Fruit fly (Drosophila melanogaster): Measurements from ENCODE around the gene Tcs6.

The Tcs6 gene

DNA sequence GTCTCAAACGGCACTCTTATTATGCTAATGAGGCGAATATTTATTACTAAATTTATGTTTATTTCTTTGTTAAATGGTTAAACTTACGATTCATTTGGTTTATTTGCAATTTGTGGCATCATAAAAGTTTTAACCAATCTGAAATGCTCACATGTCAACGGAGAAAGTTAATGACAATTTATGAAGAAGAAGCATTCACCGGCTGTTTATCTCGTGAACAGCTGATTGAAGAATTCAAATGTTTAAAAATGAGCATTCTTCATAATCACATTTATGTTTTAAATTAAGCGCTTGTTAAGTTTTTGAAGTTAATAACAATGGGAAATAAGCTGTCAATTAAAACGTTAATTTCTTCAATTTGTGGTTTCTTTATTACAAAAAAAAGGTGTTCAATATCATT, at the start of gene Tcs6, which contains the start of gene PIG-P:
Gene Tcs6, minus strand, starts transcription at position 158 of the 400 bp plus-strand sequence.
Gene PIG-P, minus strand, starts transcription at position 158 of the 400 bp plus-strand sequence.
- TF ChIP-seq CG8478 (optimal IDR thresholded peaks at IDR 0.05) (no peak), CTCF (optimal IDR thresholded peaks at IDR 0.05) (no peak)

dm6 chr3R:26106595-26107152, 48.7 kb upstream of the Tcs6 start, which contains the start of gene Cipc:
TSS of gene Cipc (plus strand) at chr3R:26106868.
- no peak for TF ChIP-seq CTCF (optimal IDR thresholded peaks at IDR 0.05)
- TF ChIP-seq CG8478 (optimal IDR thresholded peaks at IDR 0.05): no peak

DNA sequence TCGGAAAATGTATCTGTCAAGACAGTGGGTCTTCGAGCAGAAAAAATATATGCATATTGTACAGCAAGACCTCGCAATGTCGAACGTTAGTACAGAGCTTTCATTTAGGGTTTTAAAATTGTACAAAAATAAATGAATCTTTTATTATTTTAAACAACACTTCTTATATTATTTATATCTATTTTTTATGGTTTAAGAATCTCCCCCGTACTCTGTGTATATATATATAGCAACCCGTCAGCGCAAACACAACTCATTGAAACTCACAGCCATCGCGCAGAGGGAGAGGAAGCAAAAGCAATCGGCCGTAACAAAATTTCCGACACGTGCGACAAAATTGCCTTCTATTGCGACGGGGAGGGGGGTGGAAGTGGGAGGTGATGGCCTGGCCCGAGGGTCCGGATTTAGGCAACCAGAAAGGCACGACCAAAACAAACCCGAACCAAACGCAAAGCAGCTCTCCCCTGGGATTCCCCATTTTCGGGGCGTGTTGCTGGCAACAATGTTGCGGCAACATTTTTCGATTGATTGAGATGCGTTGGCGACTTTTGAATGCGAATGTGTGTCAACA, 48.0 kb upstream of the Tcs6 start:
- TF ChIP-seq CG8478 (optimal IDR thresholded peaks at IDR 0.05) (no peak), CTCF (optimal IDR thresholded peaks at IDR 0.05) (no peak)

DNA sequence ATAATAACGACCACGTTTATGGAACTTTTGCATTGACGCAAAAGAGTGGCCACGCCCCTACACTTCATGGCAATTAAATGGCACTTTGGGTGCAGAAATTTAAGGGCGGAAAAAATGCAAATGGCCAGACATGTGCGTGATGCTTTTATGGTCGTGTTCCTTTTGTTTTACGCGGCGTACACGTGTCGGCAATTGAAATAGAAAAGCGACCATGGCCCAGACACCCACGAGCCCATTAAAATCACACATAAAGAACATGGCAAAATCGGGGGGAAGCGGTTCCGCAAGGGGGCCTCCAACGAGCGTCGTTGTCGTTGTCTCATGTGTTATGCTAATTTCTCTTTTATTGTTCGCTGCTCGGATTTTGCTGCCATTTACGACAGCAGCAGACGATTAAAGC, 47.4 kb upstream of the Tcs6 start:
- TF ChIP-seq CG8478 (optimal IDR thresholded peaks at IDR 0.05) (no peak), CTCF (optimal IDR thresholded peaks at IDR 0.05) (no peak)

dm6 chr3R:26105141-26105403, 47.0 kb upstream of the Tcs6 start:
- TF ChIP-seq CG8478 (optimal IDR thresholded peaks at IDR 0.05): no peak
- TF ChIP-seq CTCF (optimal IDR thresholded peaks at IDR 0.05): no peak

dm6 chr3R:26104302-26105140, 46.5 kb upstream of the Tcs6 start:
- TF ChIP-seq CG8478 (optimal IDR thresholded peaks at IDR 0.05) (no peak), CTCF (optimal IDR thresholded peaks at IDR 0.05) (no peak)

dm6 chr3R:26103440-26103839, 45.4 kb upstream of the Tcs6 start:
- no peak for TF ChIP-seq CTCF (optimal IDR thresholded peaks at IDR 0.05)

- TF ChIP-seq CG8478 (optimal IDR thresholded peaks at IDR 0.05): no peak
- TF ChIP-seq CTCF (optimal IDR thresholded peaks at IDR 0.05): no peak
These were observed 41.2 kb upstream of the Tcs6 start for dm6 chr3R:26099238-26099637.

DNA sequence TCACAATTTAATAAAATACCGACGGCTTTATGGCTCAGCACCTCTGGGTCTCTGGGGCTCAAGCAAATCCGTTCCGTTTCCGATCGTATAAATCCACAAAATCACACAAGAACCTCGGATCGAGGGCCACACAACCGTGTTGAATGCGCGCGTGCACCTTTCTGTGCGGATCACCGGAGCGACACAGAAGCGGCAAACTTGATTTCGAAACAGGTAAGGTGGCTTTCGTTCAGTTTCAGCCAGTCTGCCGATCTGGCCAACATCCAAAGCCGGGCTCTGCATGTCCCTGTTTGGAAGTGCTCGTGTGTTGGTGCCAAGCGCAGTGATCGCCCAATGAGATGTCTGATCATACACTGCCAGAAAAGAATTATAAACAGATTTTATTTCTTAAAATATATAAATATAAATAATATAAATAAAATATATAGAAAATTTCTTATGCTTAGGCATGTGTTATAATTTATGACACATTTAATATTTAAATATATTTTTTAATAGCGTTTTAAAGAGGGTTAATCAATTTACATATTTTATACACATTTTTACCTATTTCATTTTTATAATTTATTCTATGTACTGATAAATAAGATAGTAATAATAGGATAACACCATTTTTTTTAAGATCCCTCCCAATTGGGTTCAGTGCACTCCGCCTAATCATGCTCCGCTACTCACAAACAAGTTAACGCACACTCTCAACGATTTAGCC, 40.6 kb upstream of the Tcs6 start, which contains the start of gene dysf:
Gene dysf, minus strand, starts transcription at position 210 of the 709 bp plus-strand sequence.
- TF ChIP-seq CTCF (optimal IDR thresholded peaks at IDR 0.05): no peak
- no peak for TF ChIP-seq CG8478 (optimal IDR thresholded peaks at IDR 0.05)

dm6 chr3R:26096192-26096591, 38.2 kb upstream of the Tcs6 start:
- no peak for TF ChIP-seq CTCF (optimal IDR thresholded peaks at IDR 0.05)
- TF ChIP-seq CG8478 (optimal IDR thresholded peaks at IDR 0.05): no peak

- no peak for TF ChIP-seq CG8478 (optimal IDR thresholded peaks at IDR 0.05)
- TF ChIP-seq CTCF (optimal IDR thresholded peaks at IDR 0.05): no peak
These were observed 37.5 kb upstream of the Tcs6 start for dm6 chr3R:26095551-26095950.

- TF ChIP-seq CTCF (optimal IDR thresholded peaks at IDR 0.05) (no peak), CG8478 (optimal IDR thresholded peaks at IDR 0.05) (no peak)
These were observed 23.5 kb upstream of the Tcs6 start for dm6 chr3R:26081380-26081991.

DNA sequence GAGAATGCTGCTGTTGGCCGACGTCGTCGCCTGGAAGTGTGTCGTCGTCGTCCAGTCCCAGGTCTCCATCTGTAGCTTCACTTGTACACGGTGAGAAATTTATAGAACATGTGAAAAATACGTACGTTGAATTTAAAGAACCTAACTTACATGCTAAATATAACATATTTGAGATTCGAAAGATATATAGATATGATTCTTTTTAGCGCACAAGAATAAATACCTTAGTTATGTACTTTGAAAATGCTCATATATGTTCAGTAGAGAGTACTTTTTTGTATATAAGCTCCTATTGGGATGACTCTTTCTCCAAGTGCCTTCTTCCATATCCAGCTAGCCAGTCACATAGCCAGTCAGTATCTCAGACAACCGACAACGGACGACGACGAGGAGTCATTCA, 17.2 kb upstream of the Tcs6 start:
- TF ChIP-seq CG8478 (optimal IDR thresholded peaks at IDR 0.05) (no peak), CTCF (optimal IDR thresholded peaks at IDR 0.05) (no peak)

DNA sequence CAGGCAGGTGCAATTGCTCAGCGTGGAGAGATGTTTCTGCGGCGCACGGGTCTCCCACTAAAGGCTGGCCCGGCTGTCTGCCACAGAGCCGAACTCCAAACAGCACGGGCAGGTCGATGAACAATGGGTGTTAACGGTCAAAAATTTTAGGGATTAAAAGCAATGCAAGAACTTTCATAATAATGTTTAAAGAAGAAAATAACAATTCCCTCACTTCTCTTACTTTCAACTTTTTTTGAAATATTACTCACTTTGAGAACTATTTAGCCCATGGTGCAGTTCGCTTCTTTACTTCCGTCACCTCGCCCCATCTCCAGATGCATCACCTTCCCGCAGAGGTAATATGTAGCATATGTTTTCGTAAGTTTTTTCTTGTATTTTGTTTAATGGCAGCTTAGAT, 14.5 kb upstream of the Tcs6 start:
- TF ChIP-seq CTCF (optimal IDR thresholded peaks at IDR 0.05) (no peak), CG8478 (optimal IDR thresholded peaks at IDR 0.05) (no peak)

DNA sequence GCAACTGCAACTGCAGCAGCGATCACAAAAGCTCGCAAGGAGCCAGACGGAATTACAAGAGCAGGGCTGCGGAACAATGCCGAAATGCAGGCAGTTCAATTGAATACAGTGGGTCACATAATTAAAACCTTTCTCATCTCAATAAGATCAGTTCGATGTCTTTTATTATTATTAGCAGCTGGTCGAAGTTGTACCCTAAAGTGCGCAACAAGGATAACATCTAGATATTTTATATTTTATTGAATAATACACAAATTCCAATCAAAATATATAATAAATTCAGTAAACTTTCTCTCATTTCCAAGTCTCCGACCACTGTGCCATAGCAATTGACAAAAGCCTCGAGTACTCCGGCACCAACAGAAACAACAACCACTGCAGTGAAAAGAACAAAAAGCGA, 10.1 kb upstream of the Tcs6 start:
- TF ChIP-seq CG8478 (optimal IDR thresholded peaks at IDR 0.05) (no peak), CTCF (optimal IDR thresholded peaks at IDR 0.05) (no peak)

All from S2 (cell line).